Fruit fly (Drosophila melanogaster) whole organism, embryonic: ENCODE data around the gene Kah.

Source experiments
- ATbp ChIP-seq: fragments of 200-800 bp; sonication (Bioruptor generic); optimal IDR thresholded peaks from 2 replicates; lab custom pipeline; 2017; ENCODE audit warnings: missing biosample characterization, mild to moderate bottlenecking, missing genetic modification characterization, missing genetic modification reagents
- Aef1 ChIP-seq: fragments of 200-800 bp; sonication (Bioruptor generic); IDR thresholded peaks from 3 replicates; pipeline ENCODE4 v1.3.6; 2022; ENCODE audit warnings: missing biosample characterization, missing genetic modification characterization
- Asciz ChIP-seq: fragments of 200-800 bp; sonication (Bioruptor generic); optimal IDR thresholded peaks from 2 replicates; lab custom pipeline; 2017; ENCODE audit warnings: missing biosample characterization, mild to moderate bottlenecking, missing genetic modification characterization, missing genetic modification reagents
- Atf6 ChIP-seq: fragments of 200-800 bp; sonication (Bioruptor generic); IDR thresholded peaks from 2 replicates; pipeline ENCODE4 v1.3.6; 2022; ENCODE audit warnings: missing biosample characterization, missing genetic modification characterization
- CG10147 ChIP-seq: fragments of 200-800 bp; sonication (Bioruptor generic); optimal IDR thresholded peaks from 2 replicates; lab custom pipeline; 2019; ENCODE audit warnings: missing biosample characterization, mild to moderate bottlenecking, missing genetic modification characterization, moderate library complexity
- CG10979 ChIP-seq: fragments of 200-800 bp; sonication (Bioruptor generic); optimal IDR thresholded peaks from 2 replicates; lab custom pipeline; 2018; ENCODE audit warnings: missing biosample characterization, mild to moderate bottlenecking, missing genetic modification characterization, moderate library complexity
- CG13894 ChIP-seq: fragments of 200-800 bp; sonication (Bioruptor generic); optimal IDR thresholded peaks from 3 replicates; lab custom pipeline; 2018; ENCODE audit warnings: missing biosample characterization, mild to moderate bottlenecking, missing genetic modification characterization, moderate library complexity
- CG1529 ChIP-seq: fragments of 200-800 bp; sonication (Bioruptor generic); optimal IDR thresholded peaks from 3 replicates; lab custom pipeline; 2018; ENCODE audit warnings: missing biosample characterization, missing genetic modification characterization
- CG17361 ChIP-seq: fragments of 200-800 bp; sonication (Bioruptor generic); IDR thresholded peaks from 3 replicates; pipeline ENCODE4 v1.3.6; 2022; ENCODE audit warnings: missing biosample characterization, missing genetic modification characterization
- CG17802 ChIP-seq: fragments of 200-800 bp; sonication (Bioruptor generic); optimal IDR thresholded peaks from 2 replicates; lab custom pipeline; 2018; ENCODE audit warnings: missing biosample characterization, mild to moderate bottlenecking, missing genetic modification characterization, moderate library complexity
- CG18011 ChIP-seq: fragments of 200-800 bp; sonication (Bioruptor generic); optimal IDR thresholded peaks from 2 replicates; lab custom pipeline; 2017; ENCODE audit warnings: missing biosample characterization, missing genetic modification characterization, mild to moderate bottlenecking, moderate library complexity, missing genotype
- CG2678 ChIP-seq: fragments of 200-800 bp; sonication (Bioruptor generic); optimal IDR thresholded peaks from 3 replicates; lab custom pipeline; 2019; ENCODE audit warnings: missing biosample characterization, mild to moderate bottlenecking, missing genetic modification characterization, moderate library complexity
- CG34224 ChIP-seq: fragments of 200-800 bp; sonication (Bioruptor generic); IDR thresholded peaks from 3 replicates; pipeline ENCODE4 v1.3.6; 2022; ENCODE audit warnings: missing biosample characterization, missing genetic modification characterization; ENCODE audit not compliant: partially characterized antibody
- CG3838 ChIP-seq: fragments of 200-800 bp; sonication (Bioruptor generic); optimal IDR thresholded peaks from 3 replicates; lab custom pipeline; 2016; ENCODE audit warnings: missing biosample characterization, missing genetic modification characterization
- CG4282 ChIP-seq: fragments of 200-800 bp; sonication (Bioruptor generic); optimal IDR thresholded peaks from 2 replicates; lab custom pipeline; 2016; ENCODE audit warnings: missing biosample characterization, missing genetic modification characterization
- CG4360 ChIP-seq: fragments of 200-800 bp; sonication (Bioruptor generic); IDR thresholded peaks from 2 replicates; pipeline ENCODE4 v1.3.6; 2022; ENCODE audit warnings: missing biosample characterization, missing genetic modification characterization
- CG6175 ChIP-seq: fragments of 200-800 bp; sonication (Bioruptor generic); IDR thresholded peaks from 3 replicates; pipeline ENCODE4 v1.3.6; 2022; ENCODE audit warnings: missing biosample characterization, missing genetic modification characterization
- CG6254 ChIP-seq: fragments of 200-800 bp; sonication (Bioruptor generic); optimal IDR thresholded peaks from 3 replicates; lab custom pipeline; 2017; ENCODE audit warnings: mild to moderate bottlenecking, missing biosample characterization, missing genetic modification reagents, missing genetic modification characterization
- CG6813 ChIP-seq: fragments of 200-800 bp; sonication (Bioruptor generic); optimal IDR thresholded peaks from 2 replicates; lab custom pipeline; 2017; ENCODE audit warnings: missing biosample characterization, missing genetic modification characterization, mild to moderate bottlenecking, moderate library complexity, missing genetic modification reagents
- CG7745 ChIP-seq: fragments of 200-800 bp; sonication (Bioruptor generic); optimal IDR thresholded peaks from 2 replicates; lab custom pipeline; 2018; ENCODE audit warnings: missing biosample characterization, mild to moderate bottlenecking, missing genetic modification characterization, moderate library complexity
- CG9437 ChIP-seq: fragments of 200-800 bp; sonication (Bioruptor generic); optimal IDR thresholded peaks from 2 replicates; lab custom pipeline; 2018; ENCODE audit warnings: missing biosample characterization, mild to moderate bottlenecking, missing genetic modification characterization
- CG9797 ChIP-seq: fragments of 200-800 bp; sonication (Bioruptor generic); optimal IDR thresholded peaks from 3 replicates; lab custom pipeline; 2018; ENCODE audit warnings: missing biosample characterization, mild to moderate bottlenecking, missing genetic modification characterization
- CG9817 ChIP-seq: fragments of 200-800 bp; sonication (Bioruptor generic); optimal IDR thresholded peaks from 2 replicates; lab custom pipeline; 2018; ENCODE audit warnings: missing biosample characterization, mild to moderate bottlenecking, missing genetic modification characterization, moderate library complexity
- CkIIα-i1 ChIP-seq: fragments of 200-800 bp; sonication (Bioruptor generic); IDR thresholded peaks from 2 replicates; pipeline ENCODE4 v1.3.6; 2022; ENCODE audit warnings: missing biosample characterization, missing genetic modification characterization
- CoRest ChIP-seq: fragments of 200-800 bp; sonication (Bioruptor generic); optimal IDR thresholded peaks from 3 replicates; lab custom pipeline; 2018; ENCODE audit warnings: missing biosample characterization, mild to moderate bottlenecking, missing genetic modification characterization, moderate library complexity
- CrebB ChIP-seq: fragments of 200-800 bp; sonication (Bioruptor generic); optimal IDR thresholded peaks from 3 replicates; lab custom pipeline; 2018; ENCODE audit warnings: missing biosample characterization, mild to moderate bottlenecking, missing genetic modification characterization
- Dll ChIP-seq: fragments of 200-800 bp; sonication (Bioruptor generic); IDR thresholded peaks from 4 replicates; pipeline ENCODE4 v1.3.6; 2022; ENCODE audit warnings: missing biosample characterization, missing genetic modification characterization; ENCODE audit not compliant: partially characterized antibody
- HHEX ChIP-seq: fragments of 200-800 bp; sonication (Bioruptor generic); optimal IDR thresholded peaks from 3 replicates; lab custom pipeline; 2017; ENCODE audit warnings: missing biosample characterization, mild to moderate bottlenecking, missing genetic modification characterization, missing genetic modification reagents
- HLH4C ChIP-seq: fragments of 200-800 bp; sonication (Bioruptor generic); IDR thresholded peaks from 3 replicates; pipeline ENCODE4 v1.3.6; 2022; ENCODE audit warnings: missing biosample characterization, missing genetic modification characterization; ENCODE audit not compliant: partially characterized antibody
- Hand ChIP-seq: fragments of 200-800 bp; sonication (Bioruptor generic); optimal IDR thresholded peaks from 2 replicates; lab custom pipeline; 2017; ENCODE audit warnings: mild to moderate bottlenecking, missing biosample characterization, missing genetic modification reagents, missing genetic modification characterization
- HmgD ChIP-seq: fragments of 200-800 bp; sonication (Bioruptor generic); optimal IDR thresholded peaks from 3 replicates; lab custom pipeline; 2016; ENCODE audit warnings: missing biosample characterization, missing genetic modification characterization
- Hr39 ChIP-seq: fragments of >200 bp; optimal IDR thresholded peaks from 2 replicates; lab custom pipeline; 2017
- Lhr ChIP-seq: fragments of 200-800 bp; sonication (Bioruptor generic); optimal IDR thresholded peaks from 3 replicates; lab custom pipeline; 2017; ENCODE audit warnings: mild to moderate bottlenecking, missing biosample characterization, missing genetic modification reagents, missing genetic modification characterization
- NFAT ChIP-seq: fragments of 200-800 bp; sonication (Bioruptor generic); IDR thresholded peaks from 2 replicates; pipeline ENCODE4 v1.3.6; 2022; ENCODE audit warnings: missing biosample characterization, missing genetic modification characterization
- Rfx ChIP-seq: fragments of 200-800 bp; sonication (Bioruptor generic); IDR thresholded peaks from 2 replicates; pipeline ENCODE4 v1.3.6; 2022; ENCODE audit warnings: missing biosample characterization, missing genetic modification characterization
- Six4 ChIP-seq: fragments of 200-800 bp; sonication (Bioruptor generic); optimal IDR thresholded peaks from 2 replicates; lab custom pipeline; 2016; ENCODE audit warnings: missing biosample characterization, missing genetic modification characterization
- Sry-δ ChIP-seq: fragments of 200-800 bp; sonication (Bioruptor generic); optimal IDR thresholded peaks from 2 replicates; lab custom pipeline; 2016; ENCODE audit warnings: missing biosample characterization, missing genetic modification characterization
- Usf ChIP-seq: fragments of 200-800 bp; sonication (Bioruptor generic); optimal IDR thresholded peaks from 2 replicates; lab custom pipeline; 2017; ENCODE audit warnings: missing genotype, missing biosample characterization, missing genetic modification characterization
- cg ChIP-seq: fragments of 200-800 bp; sonication (Bioruptor generic); optimal IDR thresholded peaks from 3 replicates; lab custom pipeline; 2019; ENCODE audit warnings: missing biosample characterization, mild to moderate bottlenecking, missing genetic modification characterization, moderate library complexity
- fu2 ChIP-seq: fragments of 200-800 bp; sonication (Bioruptor generic); optimal IDR thresholded peaks from 2 replicates; lab custom pipeline; 2016; ENCODE audit warnings: missing biosample characterization, missing genetic modification characterization
- inv ChIP-seq: fragments of 200-800 bp; sonication (Bioruptor generic); IDR thresholded peaks from 2 replicates; pipeline ENCODE4 v1.3.6; 2022; ENCODE audit warnings: missing biosample characterization, missing genetic modification characterization; ENCODE audit not compliant: partially characterized antibody
- jigr1 ChIP-seq: fragments of 200-800 bp; sonication (Bioruptor generic); IDR thresholded peaks from 3 replicates; pipeline ENCODE4 v1.3.6; 2022; ENCODE audit warnings: missing biosample characterization, missing genetic modification characterization
- nmo ChIP-seq: fragments of 200-800 bp; sonication (Bioruptor generic); optimal IDR thresholded peaks from 2 replicates; lab custom pipeline; 2018; ENCODE audit warnings: missing biosample characterization, mild to moderate bottlenecking, missing genetic modification characterization, moderate library complexity
- oc ChIP-seq: fragments of 200-800 bp; sonication (Bioruptor generic); optimal IDR thresholded peaks from 2 replicates; lab custom pipeline; 2018; ENCODE audit warnings: missing biosample characterization, mild to moderate bottlenecking, missing genetic modification characterization, moderate library complexity
- onecut ChIP-seq: fragments of 200-800 bp; sonication (Bioruptor generic); IDR thresholded peaks from 2 replicates; pipeline ENCODE4 v1.3.6; 2022; ENCODE audit warnings: missing biosample characterization, missing genetic modification characterization
- p53 ChIP-seq: fragments of 200-800 bp; sonication (Bioruptor generic); optimal IDR thresholded peaks from 2 replicates; lab custom pipeline; 2016; ENCODE audit warnings: missing biosample characterization, missing genetic modification characterization
- tll ChIP-seq, 2 experiments: fragments of 200-800 bp in 1 of 2; fragments of >200 bp in 1 of 2; sonication (Bioruptor generic) in 1 of 2; optimal IDR thresholded peaks; 2 replicates each; lab custom pipeline; 2017 to 2019; ENCODE audit warnings: missing biosample characterization in 2 of 2, missing genetic modification characterization in 2 of 2, mild to moderate bottlenecking in 1 of 2, moderate library complexity in 1 of 2
- vfl ChIP-seq: fragments of 200-800 bp; sonication (Bioruptor generic); optimal IDR thresholded peaks from 2 replicates; lab custom pipeline; 2016; ENCODE audit warnings: missing biosample characterization, missing genetic modification characterization
- wdn ChIP-seq: fragments of 200-800 bp; sonication (Bioruptor generic); IDR thresholded peaks from 2 replicates; pipeline ENCODE4 v1.3.6; 2022; ENCODE audit warnings: missing biosample characterization, missing genetic modification characterization

Kah gene

dm6 chr3L:563002-563627 lies 26.0 kb downstream of the Kah start (continued):
- TF ChIP-seq NFAT (GFP tag; lab: Robert Waterston, UW) (no peak), CG9797 (GFP tag; lab: Kevin White, UChicago) (no peak), Hand (GFP tag; lab: Kevin White, UChicago) (no peak), inv (GFP tag; lab: Robert Waterston, UW) (no peak), Dll (GFP tag; lab: Robert Waterston, UW) (no peak), CG4360 (GFP tag; lab: Robert Waterston, UW) (no peak), HLH4C (GFP tag; lab: Robert Waterston, UW) (no peak), CkIIα-i1 (GFP tag; lab: Robert Waterston, UW) (no peak), CG10147 (GFP tag; lab: Kevin White, UChicago) (peak; percentile 67), CG6254 (peak; percentile 70), CG4282 (no peak), onecut (GFP tag; lab: Robert Waterston, UW) (peak; percentile 43; the same call in 1 of the 2 replicates), fu2 (GFP tag; lab: Kevin White, UChicago) (no peak), Six4 (GFP tag; lab: Kevin White, UChicago) (peak; percentile 31), Hr39 (lab: Kevin White, UChicago) (no peak), p53 (GFP tag; lab: Kevin White, UChicago) (no peak), CG18011 (GFP tag; lab: Kevin White, UChicago) (peak; percentile 23), Rfx (peak; percentile 58; the same call in 1 of the 2 replicates), oc (tag; lab: Kevin White, UChicago) (peak; percentile 34), Aef1 (GFP tag; lab: Robert Waterston, UW) (no peak), CrebB (peak; percentile 51), wdn (GFP tag; lab: Robert Waterston, UW) (no peak), nmo (GFP tag; lab: Kevin White, UChicago) (peak; percentile 61), CG6813 (GFP tag; lab: Kevin White, UChicago) (peak; percentile 29), Atf6 (no peak; the same call in 1 of the 2 replicates), ATbp (GFP tag; lab: Kevin White, UChicago) (peak; percentile 76), Asciz (GFP tag; lab: Kevin White, UChicago) (peak; percentile 81), CG9817 (tag; lab: Kevin White, UChicago) (peak; percentile 22), CG9437 (GFP tag; lab: Kevin White, UChicago) (peak; percentile 26), Usf (GFP tag; lab: Kevin White, UChicago) (no peak), Lhr (GFP tag; lab: Kevin White, UChicago) (no peak), vfl (GFP tag; lab: Kevin White, UChicago) (no peak), CG13894 (no peak), CG10979 (tag; lab: Kevin White, UChicago) (peak; percentile 69), jigr1 (no peak), CG17802 (tag; lab: Kevin White, UChicago) (peak; percentile 32), CG6175 (GFP tag; lab: Robert Waterston, UW) (no peak), CG1529 (GFP tag; lab: Kevin White, UChicago) (peak; percentile 53), Sry-δ (peak; percentile 11), CoRest (peak; percentile 54), HmgD (GFP tag; lab: Kevin White, UChicago) (no peak), CG3838 (GFP tag; lab: Kevin White, UChicago) (no peak), tll (GFP tag; optimal IDR thresholded peaks at IDR 0.05; lab: Kevin White, UChicago) (no peak), CG34224 (GFP tag; lab: Robert Waterston, UW) (no peak), CG17361 (peak; percentile 73), CG2678 (tag; lab: Kevin White, UChicago) (peak; percentile 77), CG7745 (no peak), cg (GFP tag; lab: Kevin White, UChicago) (no peak), HHEX (GFP tag; lab: Kevin White, UChicago) (peak; percentile 47)
